Worm (Caenorhabditis elegans): Measurements from ENCODE around the gene T19C4.24.
"Not testable (repeated sequence)": the region's sequence is repeated elsewhere in the genome, so short reads cannot be mapped to it uniquely, and the experiment has no call there.

Gene T19C4.24

DNA sequence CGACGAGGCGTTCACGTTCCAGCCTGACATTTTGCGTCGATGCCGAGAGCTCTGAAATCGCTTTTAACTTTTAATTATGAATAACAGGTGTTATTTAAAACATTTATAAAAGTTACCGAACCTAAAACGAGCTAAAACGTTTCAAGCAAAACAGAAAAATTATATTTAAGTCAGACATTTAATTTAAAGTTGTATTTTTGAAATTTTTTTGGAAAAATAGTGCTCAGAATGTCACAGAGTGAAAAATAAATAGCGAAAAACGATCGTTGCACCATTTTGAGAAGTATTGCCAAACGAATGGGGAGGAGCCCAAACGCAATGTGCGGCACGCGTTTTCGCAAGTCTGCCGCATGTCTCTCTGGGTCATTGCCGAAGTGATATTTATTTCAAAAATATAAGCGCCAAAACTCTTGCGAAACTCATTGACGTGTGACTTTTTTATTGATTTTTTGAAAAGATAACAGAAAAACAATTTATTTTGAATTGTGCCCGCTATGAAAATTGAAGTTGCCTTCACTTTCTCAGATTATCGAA lies 33.7 kb downstream of the T19C4.24 start, which contains the start of gene erfa-3 (continued):
- TF ChIP-seq hlh-8 (tag; optimal IDR thresholded peaks at IDR 0.05) (peak; percentile 68), rnt-1 (tag; optimal IDR thresholded peaks at IDR 0.05) (peak; percentile 69), ceh-2 (tag; optimal IDR thresholded peaks at IDR 0.05) (peak; percentile 65), T23F11.4 (GFP tag; optimal IDR thresholded peaks at IDR 0.05) (peak; percentile 71), ceh-19 (GFP tag; optimal IDR thresholded peaks at IDR 0.05) (peak; percentile 82), ref-2 (tag; optimal IDR thresholded peaks at IDR 0.05) (peak; percentile 84), K09A11.1 (tag; optimal IDR thresholded peaks at IDR 0.05; ENCODE audit: insufficient read depth) (peak; percentile 87), zip-5 (tag; optimal IDR thresholded peaks at IDR 0.05) (peak; percentile 37), ama-1 (optimal IDR thresholded peaks at IDR 0.05) (no peak), mec-3 (tag; optimal IDR thresholded peaks at IDR 0.05; ENCODE audit: borderline replicate concordance) (no peak), ceh-30 (tag; optimal IDR thresholded peaks at IDR 0.05) (no peak), eyg-1 (tag; optimal IDR thresholded peaks at IDR 0.05) (no peak), unc-55 (GFP tag; optimal IDR thresholded peaks at IDR 0.05) (no peak), ceh-6 (GFP tag; optimal IDR thresholded peaks at IDR 0.05) (peak; percentile 64), C38D4.7 (GFP tag; optimal IDR thresholded peaks at IDR 0.05) (peak; percentile 71), pag-3 (tag; optimal IDR thresholded peaks at IDR 0.05; ENCODE audit: borderline replicate concordance) (no peak), ztf-16 (tag; optimal IDR thresholded peaks at IDR 0.05) (peak; percentile 63), hlh-30 (tag; optimal IDR thresholded peaks at IDR 0.05; ENCODE audit: insufficient read depth) (peak; percentile 49), elt-2 (tag; optimal IDR thresholded peaks at IDR 0.05) (peak; percentile 90), ceh-31 (tag; optimal IDR thresholded peaks at IDR 0.05) (peak; percentile 70), pat-9 (tag; optimal IDR thresholded peaks at IDR 0.05) (peak; percentile 75), madf-2 (tag; optimal IDR thresholded peaks at IDR 0.05) (peak; percentile 67), pros-1 (tag; optimal IDR thresholded peaks at IDR 0.05) (no peak), hlh-15 (tag; optimal IDR thresholded peaks at IDR 0.05) (peak; percentile 75), lim-6 (tag; optimal IDR thresholded peaks at IDR 0.05) (peak; percentile 49), che-1 (tag; optimal IDR thresholded peaks at IDR 0.05) (peak; percentile 65), sdc-2 (tag; optimal IDR thresholded peaks at IDR 0.05) (peak; percentile 60), nhr-11 (tag; optimal IDR thresholded peaks at IDR 0.05) (no peak), pha-4 (tag; optimal IDR thresholded peaks at IDR 0.05) (no peak), sox-4 (tag; optimal IDR thresholded peaks at IDR 0.05) (peak; percentile 72), npax-4 (tag; optimal IDR thresholded peaks at IDR 0.05) (peak; percentile 45), nfya-1 (tag; optimal IDR thresholded peaks at IDR 0.05) (peak; percentile 73), gmeb-2 (tag; optimal IDR thresholded peaks at IDR 0.05) (peak; percentile 69), elt-4 (tag; optimal IDR thresholded peaks at IDR 0.05) (no peak), ceh-22 (tag; optimal IDR thresholded peaks at IDR 0.05) (no peak), ahr-1 (tag; optimal IDR thresholded peaks at IDR 0.05) (peak; percentile 57), sox-2 (GFP tag; IDR thresholded peaks at IDR 0.05) (peak; percentile 45; the same call in 1 of the 2 replicates), ets-4 (tag; optimal IDR thresholded peaks at IDR 0.05) (peak; percentile 31), pqm-1 (tag; optimal IDR thresholded peaks at IDR 0.05) (no peak), hlh-13 (GFP tag; optimal IDR thresholded peaks at IDR 0.05) (peak; percentile 18)

DNA sequence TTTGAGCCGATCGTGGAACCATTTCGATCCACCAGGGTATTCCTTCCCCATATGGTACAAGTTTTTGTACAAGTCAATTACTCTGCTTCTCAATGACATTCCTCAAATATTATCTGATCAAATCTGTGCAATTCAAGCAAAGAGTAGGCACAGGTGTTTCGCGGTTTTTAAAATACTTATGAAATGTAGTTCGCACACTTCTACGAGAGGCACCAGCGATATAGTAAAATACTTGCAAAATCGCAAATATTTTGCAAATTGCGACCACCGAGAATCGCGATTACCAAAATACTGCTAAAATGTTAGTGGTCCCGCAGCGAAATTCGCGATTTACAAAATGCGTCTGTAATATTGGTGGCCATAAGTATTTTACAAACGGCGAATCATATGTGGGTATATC lies 37.2 kb downstream of the T19C4.24 start, which contains the start of gene Y42A5A.5:
Gene Y42A5A.5 (minus strand): TSS at position 101 of the 400 bp plus-strand sequence.
- not testable (repeated sequence) for TF ChIP-seq elt-4 (tag; optimal IDR thresholded peaks at IDR 0.05); ceh-34 (tag; optimal IDR thresholded peaks at IDR 0.05); fkh-10 (GFP tag; optimal IDR thresholded peaks at IDR 0.05)

Measured in whole organism, late embryonic.